Worm (Caenorhabditis elegans) whole organism, early embryonic: ENCODE measurements around the gene K10C2.12.

Source experiments
- F13C5.2 ChIP-seq: sonication (generic microtip); optimal IDR thresholded peaks from 2 replicates; lab custom pipeline; 2017; ENCODE audit warnings: mild to moderate bottlenecking, missing genetic modification characterization, inconsistent platforms, missing compliant biosample characterization
- aly-1 ChIP-seq: sonication (generic microtip); optimal IDR thresholded peaks from 2 replicates; lab custom pipeline; 2016; ENCODE audit warnings: missing genetic modification characterization, missing compliant biosample characterization
- ama-1 ChIP-seq: fragments of 150-350 bp; optimal IDR thresholded peaks from 2 replicates; lab custom pipeline; 2014
- ceh-13 ChIP-seq: fragments of 200-800 bp; sonication (Bioruptor generic); optimal IDR thresholded peaks from 2 replicates; lab custom pipeline; 2018; ENCODE audit warnings: mild to moderate bottlenecking, missing genetic modification characterization, missing compliant biosample characterization
- ceh-36 ChIP-seq: sonication (generic microtip); optimal IDR thresholded peaks from 2 replicates; lab custom pipeline; 2016; ENCODE audit warnings: missing genetic modification characterization, inconsistent platforms, missing compliant biosample characterization
- ets-7 ChIP-seq: sonication (generic microtip); optimal IDR thresholded peaks from 2 replicates; lab custom pipeline; 2016; ENCODE audit warnings: missing genotype, missing genetic modification characterization, missing compliant biosample characterization
- flt-1 ChIP-seq: fragments of 200-800 bp; sonication (Bioruptor generic); IDR thresholded peaks from 2 replicates; pipeline ENCODE4 v1.3.6; 2022; ENCODE audit warnings: missing genetic modification characterization, missing compliant biosample characterization
- hmg-4 ChIP-seq: fragments of 200-800 bp; sonication (Bioruptor generic); optimal IDR thresholded peaks from 2 replicates; lab custom pipeline; 2018; ENCODE audit warnings: mild to moderate bottlenecking, missing genetic modification characterization, missing compliant biosample characterization
- hnd-1 ChIP-seq: sonication (generic microtip); optimal IDR thresholded peaks from 2 replicates; lab custom pipeline; 2016; ENCODE audit warnings: missing genetic modification characterization, missing compliant biosample characterization
- pes-1 ChIP-seq: fragments of 200-800 bp; sonication (Bioruptor generic); IDR thresholded peaks from 2 replicates; pipeline ENCODE4 v1.3.6; 2022; ENCODE audit warnings: missing genetic modification reagents, missing genetic modification characterization, missing compliant biosample characterization
- sea-1 ChIP-seq: fragments of 200-800 bp; sonication (Bioruptor generic); conservative IDR thresholded peaks from 2 replicates; pipeline ENCODE4 v1.3.6; 2022; ENCODE audit warnings: missing genetic modification characterization, missing compliant biosample characterization
- tbx-11 ChIP-seq: fragments of 200-800 bp; sonication (Bioruptor generic); IDR thresholded peaks from 2 replicates; pipeline ENCODE4 v1.3.6; 2022; ENCODE audit warnings: missing genetic modification characterization, missing compliant biosample characterization
- tbx-37 ChIP-seq: fragments of 200-800 bp; sonication (Bioruptor generic); conservative IDR thresholded peaks from 2 replicates; pipeline ENCODE4 v1.3.6; 2022; ENCODE audit warnings: missing genetic modification reagents, missing genetic modification characterization, missing compliant biosample characterization

DNA sequence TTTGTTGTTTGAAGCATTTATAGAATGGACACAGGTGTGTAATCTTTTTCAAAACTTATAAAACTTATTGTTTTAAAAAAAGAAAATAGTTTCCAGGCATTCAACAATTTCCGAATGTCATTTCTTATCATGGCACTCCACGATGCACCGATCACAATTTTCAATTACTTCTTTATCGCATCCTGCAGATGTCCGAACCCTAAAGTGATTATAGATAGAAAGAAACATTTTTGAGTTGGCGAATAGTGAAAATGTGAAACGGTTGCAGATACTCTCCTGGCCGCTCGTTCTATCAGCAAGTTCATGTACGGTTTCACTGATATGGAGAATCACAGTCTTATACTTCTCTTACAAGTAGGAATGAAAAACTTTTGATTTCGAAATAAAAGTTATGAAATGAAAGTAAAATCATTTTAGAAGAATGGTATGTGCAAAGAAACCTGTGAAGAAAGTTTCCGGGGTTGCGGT, 42.4 kb upstream of the K10C2.12 start, which contains the start of gene C15B12.2:
- TF ChIP-seq ama-1 (lab: Kevin White, UChicago) (no peak), pes-1 (GFP tag; lab: Robert Waterston, UW) (no peak), tbx-37 (GFP tag; lab: Robert Waterston, UW) (no peak), sea-1 (GFP tag; lab: Robert Waterston, UW) (no peak), ceh-13 (GFP tag; lab: Kevin White, UChicago) (no peak), flt-1 (GFP tag; lab: Robert Waterston, UW) (no peak), hnd-1 (tag; lab: Kevin White, UChicago) (no peak), aly-1 (tag; lab: Kevin White, UChicago) (no peak), ceh-36 (no peak), ets-7 (tag; lab: Kevin White, UChicago) (no peak), tbx-11 (no peak), F13C5.2 (tag; lab: Kevin White, UChicago) (no peak), hmg-4 (GFP tag; lab: Kevin White, UChicago) (no peak)
